Fruit fly (Drosophila melanogaster): ENCODE results near the gene CG31174.

The CG31174 gene

DNA sequence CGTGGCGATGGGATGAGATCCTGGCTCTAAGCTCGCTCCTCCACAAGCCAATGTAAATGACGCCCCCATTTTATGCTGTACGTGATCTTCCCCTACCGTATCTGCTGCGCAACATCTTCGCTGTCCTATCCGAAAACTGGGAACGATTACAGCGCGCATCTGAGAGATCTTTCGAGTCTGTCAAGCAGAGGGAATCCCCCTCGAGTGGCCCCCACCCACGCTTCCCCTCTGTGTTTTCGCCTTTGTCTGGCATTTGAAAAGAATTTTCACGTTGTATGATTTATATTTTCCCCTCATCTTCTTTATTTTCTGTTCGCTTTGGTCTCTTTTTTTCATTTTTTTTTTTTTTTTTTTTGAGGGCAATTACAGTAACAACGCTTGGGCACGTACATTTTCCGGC, 21.9 kb downstream of the CG31174 start:
- no peak for TF ChIP-seq lz (GFP tag; optimal IDR thresholded peaks at IDR 0.05)
- TF ChIP-seq Ets96B (tag; optimal IDR thresholded peaks at IDR 0.05): no peak
- TF ChIP-seq CG6808 (GFP tag; optimal IDR thresholded peaks at IDR 0.05): no peak
- no peak for TF ChIP-seq Met (GFP tag; optimal IDR thresholded peaks at IDR 0.05)
- TF ChIP-seq fkh (GFP tag; optimal IDR thresholded peaks at IDR 0.05): no peak
- TF ChIP-seq CG8119 (GFP tag; IDR thresholded peaks at IDR 0.05): peak; percentile 19; the same call in 1 of the 3 replicates

DNA sequence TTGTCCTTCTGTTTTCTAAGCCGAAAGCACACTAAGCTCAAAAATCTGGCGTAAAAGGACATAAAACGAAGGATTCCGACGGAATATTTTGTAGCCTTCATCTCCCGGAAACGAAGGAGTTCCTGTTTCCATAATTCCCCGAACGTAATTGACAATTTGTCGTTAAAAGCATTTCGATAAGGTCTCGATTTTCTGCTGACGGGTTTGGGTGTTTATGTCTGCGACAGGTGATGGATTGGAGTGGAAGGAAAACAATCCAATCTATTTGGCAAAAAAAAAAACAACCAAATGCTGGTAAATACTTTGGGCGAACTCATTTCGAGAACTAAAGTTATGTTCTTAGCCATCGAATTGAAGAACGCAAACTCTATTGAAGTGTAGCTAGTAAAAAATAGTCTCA, 22.8 kb downstream of the CG31174 start, which contains the start of gene Gr93d:
Gr93d (minus strand) TSS at position 101 of the 400 bp plus-strand sequence.
- TF ChIP-seq vri (GFP tag; optimal IDR thresholded peaks at IDR 0.05): no peak
- no peak for TF ChIP-seq CG7368 (GFP tag; optimal IDR thresholded peaks at IDR 0.05)
- TF ChIP-seq achi (GFP tag; optimal IDR thresholded peaks at IDR 0.05): no peak
- no peak for TF ChIP-seq CG6808 (GFP tag; optimal IDR thresholded peaks at IDR 0.05)
- no peak for TF ChIP-seq Hr39 (GFP tag; optimal IDR thresholded peaks at IDR 0.05)
- TF ChIP-seq CG9139 (GFP tag; optimal IDR thresholded peaks at IDR 0.05): no peak
- no peak for TF ChIP-seq fd59A (GFP tag; optimal IDR thresholded peaks at IDR 0.05)
- no peak for TF ChIP-seq Ets21C (GFP tag; optimal IDR thresholded peaks at IDR 0.05)
- TF ChIP-seq Eip75B (GFP tag; optimal IDR thresholded peaks at IDR 0.05): no peak
- TF ChIP-seq CG11762 (GFP tag; optimal IDR thresholded peaks at IDR 0.05; ENCODE audit: insufficient read depth): no peak
- TF ChIP-seq Hr38 (GFP tag; optimal IDR thresholded peaks at IDR 0.05): no peak
- TF ChIP-seq Lpt (GFP tag; optimal IDR thresholded peaks at IDR 0.05): no peak
- no peak for TF ChIP-seq net (GFP tag; optimal IDR thresholded peaks at IDR 0.05)
- TF ChIP-seq spab (GFP tag; optimal IDR thresholded peaks at IDR 0.05): no peak
- TF ChIP-seq cyc (GFP tag; optimal IDR thresholded peaks at IDR 0.05): no peak

DNA sequence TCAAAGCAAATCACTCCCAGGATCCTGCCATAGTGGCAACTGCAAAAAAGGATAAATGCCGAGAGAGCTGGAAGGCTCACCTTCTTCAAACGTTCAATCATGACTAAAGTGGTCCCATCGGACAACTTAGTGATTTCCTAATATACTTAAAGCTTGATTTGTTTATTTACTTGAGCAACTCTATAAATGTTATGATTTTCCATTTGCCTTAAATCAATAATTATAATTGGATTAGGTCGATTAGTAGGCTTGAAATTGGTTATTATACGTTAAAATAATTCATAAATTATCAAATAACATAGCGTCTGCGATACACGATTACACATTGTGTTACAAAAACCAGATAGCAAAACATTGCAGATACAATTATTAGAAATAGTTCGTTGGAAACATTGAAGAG, 24.1 kb downstream of the CG31174 start, which contains the start of gene Gr93c:
Gr93c (minus strand) TSS at position 101 of the 400 bp plus-strand sequence.
- TF ChIP-seq CG6163 (GFP tag; IDR thresholded peaks at IDR 0.05) (no peak), net (GFP tag; optimal IDR thresholded peaks at IDR 0.05) (no peak), CG34406 (GFP tag; optimal IDR thresholded peaks at IDR 0.05) (no peak), Smox (GFP tag; optimal IDR thresholded peaks at IDR 0.05) (no peak), CG6792 (GFP tag; optimal IDR thresholded peaks at IDR 0.05) (no peak), CG3032 (tag; optimal IDR thresholded peaks at IDR 0.05) (no peak), CG1621 (tag; optimal IDR thresholded peaks at IDR 0.05) (no peak), Ets21C (GFP tag; optimal IDR thresholded peaks at IDR 0.05) (no peak), dac (GFP tag; optimal IDR thresholded peaks at IDR 0.05) (no peak), spab (GFP tag; optimal IDR thresholded peaks at IDR 0.05) (no peak), CG31627 (GFP tag; optimal IDR thresholded peaks at IDR 0.05) (no peak), CG6854 (GFP tag; optimal IDR thresholded peaks at IDR 0.05) (no peak), eg (GFP tag; IDR thresholded peaks at IDR 0.05) (no peak), topi (GFP tag; optimal IDR thresholded peaks at IDR 0.05) (no peak), CG6276 (GFP tag; optimal IDR thresholded peaks at IDR 0.05) (no peak), fd85E (GFP tag; optimal IDR thresholded peaks at IDR 0.05) (no peak), CG11762 (GFP tag; optimal IDR thresholded peaks at IDR 0.05; ENCODE audit: insufficient read depth) (no peak), Blimp-1 (GFP tag; optimal IDR thresholded peaks at IDR 0.05) (no peak), Eip78C (GFP tag) (no peak)

DNA sequence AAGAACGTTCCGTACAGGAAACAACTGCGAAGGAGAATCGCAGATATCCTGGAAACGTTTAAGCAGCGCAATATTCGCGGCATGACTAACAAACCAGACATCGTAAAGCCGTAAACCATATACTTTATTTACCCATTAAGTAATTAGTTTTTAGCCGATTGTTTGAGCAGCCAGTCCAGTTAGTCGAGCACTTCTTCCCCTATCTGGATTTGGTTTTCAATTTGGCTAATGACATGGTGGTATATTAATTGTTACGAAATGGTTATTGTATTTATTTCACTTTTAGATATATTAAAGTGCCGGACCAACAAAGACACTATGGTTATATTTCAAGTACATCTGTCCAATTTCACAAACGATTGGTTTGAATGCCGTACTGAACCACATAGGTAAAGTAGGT, 25.6 kb downstream of the CG31174 start, which contains the start of gene Gr93b:
Gr93b (minus strand) TSS at position 101 of the 400 bp plus-strand sequence.
- no peak for TF ChIP-seq CG8632 (GFP tag; optimal IDR thresholded peaks at IDR 0.05)
- TF ChIP-seq Sox14 (GFP tag; optimal IDR thresholded peaks at IDR 0.05): no peak
- TF ChIP-seq achi (GFP tag; optimal IDR thresholded peaks at IDR 0.05): no peak
- no peak for TF ChIP-seq CG34406 (GFP tag; optimal IDR thresholded peaks at IDR 0.05)
- no peak for TF ChIP-seq fd59A (GFP tag; optimal IDR thresholded peaks at IDR 0.05)
- TF ChIP-seq spab (GFP tag; optimal IDR thresholded peaks at IDR 0.05): no peak
- TF ChIP-seq Hr39 (GFP tag; optimal IDR thresholded peaks at IDR 0.05): no peak
- no peak for TF ChIP-seq CG6792 (GFP tag; optimal IDR thresholded peaks at IDR 0.05)
- TF ChIP-seq CG6854 (GFP tag; optimal IDR thresholded peaks at IDR 0.05): no peak
- no peak for TF ChIP-seq fkh (GFP tag; optimal IDR thresholded peaks at IDR 0.05)
- TF ChIP-seq Gug (GFP tag; IDR thresholded peaks at IDR 0.05): no peak
- TF ChIP-seq lz (GFP tag; optimal IDR thresholded peaks at IDR 0.05): no peak
- TF ChIP-seq CG3919 (GFP tag; optimal IDR thresholded peaks at IDR 0.05): no peak
- no peak for TF ChIP-seq CG6808 (GFP tag; optimal IDR thresholded peaks at IDR 0.05)
- no peak for TF ChIP-seq Smox (GFP tag; optimal IDR thresholded peaks at IDR 0.05)
- no peak for TF ChIP-seq CG11294 (GFP tag; IDR thresholded peaks at IDR 0.05)
- TF ChIP-seq esn (GFP tag; optimal IDR thresholded peaks at IDR 0.05): no peak
- TF ChIP-seq topi (GFP tag; optimal IDR thresholded peaks at IDR 0.05): no peak

All from whole organism, prepupa.